Worm (Caenorhabditis elegans) whole organism, midembryonic: Measurements from ENCODE around the gene F53G2.2.

Experiments
- T22C8.4 ChIP-seq: fragments of 200-800 bp; sonication (Bioruptor generic); IDR thresholded peaks from 2 replicates; pipeline ENCODE4 v1.3.6; 2022; ENCODE audit warnings: missing genetic modification characterization, missing compliant biosample characterization
- cog-1 ChIP-seq: sonication (generic microtip); optimal IDR thresholded peaks from 2 replicates; lab custom pipeline; 2016; ENCODE audit warnings: missing genetic modification characterization, missing compliant biosample characterization
- flt-1 ChIP-seq: fragments of 200-800 bp; sonication (Bioruptor generic); IDR thresholded peaks from 2 replicates; pipeline ENCODE4 v1.3.6; 2022; ENCODE audit warnings: missing genetic modification characterization, missing compliant biosample characterization
- klf-2 ChIP-seq: fragments of 200-800 bp; sonication (Bioruptor generic); conservative IDR thresholded peaks from 2 replicates; pipeline ENCODE4 v1.3.6; 2022; ENCODE audit warnings: missing genetic modification reagents, missing genetic modification characterization, missing compliant biosample characterization
- tab-1 ChIP-seq: fragments of 200-800 bp; sonication (Bioruptor generic); IDR thresholded peaks from 2 replicates; pipeline ENCODE4 v1.3.6; 2022; ENCODE audit warnings: missing genetic modification characterization, missing compliant biosample characterization
- ztf-29 ChIP-seq: fragments of 200-800 bp; sonication (Bioruptor generic); IDR thresholded peaks from 2 replicates; pipeline ENCODE4 v1.3.6; 2022; ENCODE audit warnings: missing genetic modification reagents, missing genetic modification characterization, missing compliant biosample characterization

- no peak for TF ChIP-seq flt-1
- no peak for TF ChIP-seq T22C8.4 (GFP tag; lab: Robert Waterston, UW)
- no peak for TF ChIP-seq ztf-29 (GFP tag; lab: Robert Waterston, UW)
- no peak for TF ChIP-seq klf-2 (GFP tag; lab: Robert Waterston, UW)
- no peak for TF ChIP-seq cog-1 (tag; lab: Kevin White, UChicago)
- TF ChIP-seq tab-1 (GFP tag; lab: Robert Waterston, UW) = no peak
Observed at ce11 chrII:2483507-2483906, 1.8 kb downstream of the F53G2.2 start, which contains the start of gene F53G2.13.
